Fruit fly (Drosophila melanogaster): ENCODE results near the gene Orc5.

Gene Orc5

DNA sequence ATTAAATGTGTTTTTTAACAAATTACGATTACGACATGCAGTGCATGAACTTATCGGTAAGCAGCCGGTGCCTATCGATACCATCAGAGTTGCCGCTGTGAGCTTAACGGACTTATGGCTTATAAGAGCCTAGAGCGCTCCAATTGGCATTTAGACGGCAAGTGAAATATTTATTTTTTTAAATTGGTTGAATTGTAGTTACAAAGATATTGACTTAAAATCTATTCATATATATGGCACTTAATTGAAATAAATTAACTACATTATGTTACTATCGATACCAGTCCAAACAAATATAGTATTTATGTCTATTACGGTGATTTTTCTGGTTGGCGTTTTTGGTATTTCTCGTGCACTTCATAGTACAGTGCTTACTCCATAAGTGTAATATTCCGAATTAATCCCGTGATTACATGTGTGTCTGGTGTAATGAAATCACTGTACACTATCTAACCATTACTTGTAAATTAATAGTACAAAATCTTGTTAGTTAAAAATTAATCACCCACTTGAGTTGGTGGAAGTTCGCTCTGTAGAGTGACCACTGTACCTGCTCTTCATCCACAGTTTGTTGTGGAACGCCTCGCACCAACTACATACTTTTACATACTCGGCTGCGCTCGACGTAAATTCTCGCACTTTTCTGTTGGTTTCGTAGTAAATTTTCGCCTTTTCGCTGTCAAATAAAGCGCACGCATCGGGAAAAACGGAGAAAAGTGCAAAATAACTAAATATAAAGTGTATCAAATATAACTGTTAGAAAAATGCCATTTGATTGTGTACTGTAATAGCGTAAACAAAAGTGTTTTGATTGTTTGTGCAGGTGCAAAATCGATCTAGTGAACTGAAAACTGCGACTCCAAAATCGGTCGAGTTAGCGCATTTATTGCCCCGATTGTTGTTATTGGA, 5.6 kb downstream of the Orc5 start, which contains the start of the genes mRpS23 and CenG1A (continued):
- TF ChIP-seq CG7745 (tag; optimal IDR thresholded peaks at IDR 0.05) (peak; percentile 97), CG10462 (GFP tag; optimal IDR thresholded peaks at IDR 0.05) (peak; percentile 99), CG14667 (GFP tag; IDR thresholded peaks at IDR 0.05) (peak; percentile 100), CG4328 (GFP tag; optimal IDR thresholded peaks at IDR 0.05) (peak; percentile 99), ems (GFP tag; optimal IDR thresholded peaks at IDR 0.05) (peak; percentile 100), Mad (GFP tag; optimal IDR thresholded peaks at IDR 0.05) (peak; percentile 100), CG30431 (GFP tag; optimal IDR thresholded peaks at IDR 0.05) (peak; percentile 99), HLH54F (GFP tag; optimal IDR thresholded peaks at IDR 0.05) (peak; percentile 100), MBD-R2 (GFP tag; IDR thresholded peaks at IDR 0.05) (peak; percentile 100), E2f2 (GFP tag; IDR thresholded peaks at IDR 0.05) (peak; percentile 95), CG2712 (tag; optimal IDR thresholded peaks at IDR 0.05) (peak; percentile 100), CG8765 (GFP tag; IDR thresholded peaks at IDR 0.05) (peak; percentile 100), fru (optimal IDR thresholded peaks at IDR 0.05) (no peak), org-1 (GFP tag; optimal IDR thresholded peaks at IDR 0.05) (peak; percentile 100), Taf1 (GFP tag; IDR thresholded peaks at IDR 0.05) (peak; percentile 100), Usf (GFP tag; optimal IDR thresholded peaks at IDR 0.05) (peak; percentile 99), CG31441 (GFP tag; IDR thresholded peaks at IDR 0.05) (peak; percentile 99), sisA (GFP tag; IDR thresholded peaks at IDR 0.05) (peak; percentile 100), Optix (GFP tag; IDR thresholded peaks at IDR 0.05) (peak; percentile 100), ato (GFP tag; IDR thresholded peaks at IDR 0.05; ENCODE audit: partially characterized antibody) (0 out of 2 replicates have a peak, but pooled peaks have one; percentile 33), Doc3 (GFP tag; IDR thresholded peaks at IDR 0.05; ENCODE audit: partially characterized antibody) (peak; percentile 84), Hr3 (GFP tag; optimal IDR thresholded peaks at IDR 0.05) (peak; percentile 100), onecut (GFP tag; IDR thresholded peaks at IDR 0.05) (peak; percentile 99), sens-2 (GFP tag; IDR thresholded peaks at IDR 0.05) (peak; percentile 100), z (GFP tag; IDR thresholded peaks at IDR 0.05) (peak; percentile 88), bowl (GFP tag; IDR thresholded peaks at IDR 0.05) (peak; percentile 100), CG8388 (GFP tag; optimal IDR thresholded peaks at IDR 0.05) (peak; percentile 100), CG15696 (tag; optimal IDR thresholded peaks at IDR 0.05) (peak; percentile 99), nerfin-1 (tag; optimal IDR thresholded peaks at IDR 0.05) (peak; percentile 100), h (optimal IDR thresholded peaks at IDR 0.05) (no peak), CG8924 (tag; optimal IDR thresholded peaks at IDR 0.05) (peak; percentile 100), Med (GFP tag) (peak; percentile 100), Bdp1 (GFP tag; optimal IDR thresholded peaks at IDR 0.05) (peak; percentile 96), CG7372 (GFP tag; IDR thresholded peaks at IDR 0.05) (peak; percentile 100), CG1024 (GFP tag; IDR thresholded peaks at IDR 0.05) (peak; percentile 99), Abd-B (GFP tag; optimal IDR thresholded peaks at IDR 0.05) (peak; percentile 99), Ravus (GFP tag; IDR thresholded peaks at IDR 0.05) (peak; percentile 99), CG13775 (GFP tag; optimal IDR thresholded peaks at IDR 0.05) (peak; percentile 99), YL-1 (GFP tag; optimal IDR thresholded peaks at IDR 0.05) (peak; percentile 99), CG7357 (GFP tag; IDR thresholded peaks at IDR 0.05) (peak; percentile 99), CG6813 (GFP tag; optimal IDR thresholded peaks at IDR 0.05) (peak; percentile 100), mam (GFP tag; optimal IDR thresholded peaks at IDR 0.05) (peak; percentile 100), rib (GFP tag; IDR thresholded peaks at IDR 0.05) (peak; percentile 100), kah (GFP tag; optimal IDR thresholded peaks at IDR 0.05) (peak; percentile 99), CG4617 (GFP tag; optimal IDR thresholded peaks at IDR 0.05; ENCODE audit: borderline replicate concordance) (peak; percentile 100), CG30403 (GFP tag; optimal IDR thresholded peaks at IDR 0.05) (peak; percentile 100), ham (GFP tag; IDR thresholded peaks at IDR 0.05) (peak; percentile 100), sim (GFP tag; IDR thresholded peaks at IDR 0.05) (peak; percentile 100), ac (GFP tag; optimal IDR thresholded peaks at IDR 0.05) (peak; percentile 99), Side (GFP tag; optimal IDR thresholded peaks at IDR 0.05) (peak; percentile 100)

Measured in whole organism, embryonic.